Worm (Caenorhabditis elegans) whole organism, L4 larva: Measurements from ENCODE around the gene str-101.
A peak's percentile ranks its signal among the peaks of the same experiment; 100 is the strongest.

Experiments
- D1046.2 ChIP-seq: fragments of 200-800 bp; sonication (Bioruptor generic); IDR thresholded peaks from 2 replicates; pipeline ENCODE4 v1.3.6; 2022; ENCODE audit warnings: missing genetic modification characterization, missing compliant biosample characterization
- aha-1 ChIP-seq: fragments of 150-350 bp; peaks from one replicate; lab custom pipeline; 2014; ENCODE audit warnings: missing biosample characterization, missing genetic modification characterization
- ceh-20 ChIP-seq: fragments of 200-800 bp; sonication (Bioruptor generic); IDR thresholded peaks from 2 replicates; pipeline ENCODE4 v1.3.6; 2022; ENCODE audit warnings: missing genetic modification reagents, missing genetic modification characterization, missing compliant biosample characterization
- ceh-28 ChIP-seq: fragments of 150-350 bp; optimal IDR thresholded peaks from 2 replicates; lab custom pipeline; 2014; ENCODE audit warnings: missing biosample characterization, missing genetic modification reagents, missing genetic modification characterization
- ceh-32 ChIP-seq: sonication (generic microtip); optimal IDR thresholded peaks from 2 replicates; lab custom pipeline; 2016; ENCODE audit warnings: mild to moderate bottlenecking, missing genetic modification characterization, missing compliant biosample characterization; ENCODE audit not compliant: poor library complexity
- ceh-82 ChIP-seq: sonication (generic microtip); optimal IDR thresholded peaks from 2 replicates; lab custom pipeline; 2017; ENCODE audit warnings: missing biosample characterization, missing genetic modification characterization
- daf-16 ChIP-seq, 3 experiments: sonication (generic microtip); optimal IDR thresholded peaks; 2 replicates each; lab custom pipeline; 2016 to 2017; ENCODE audit warnings: missing genetic modification characterization in 3 of 3, missing genetic modification reagents in 3 of 3, mild to moderate bottlenecking in 2 of 3, missing compliant biosample characterization in 2 of 3, missing biosample characterization in 1 of 3, moderate library complexity in 1 of 3
- dmd-6 ChIP-seq: fragments of 200-800 bp; sonication (Bioruptor generic); IDR thresholded peaks from 2 replicates; pipeline ENCODE4 v1.3.6; 2022; ENCODE audit warnings: missing genetic modification reagents, missing genetic modification characterization, missing compliant biosample characterization
- dve-1 ChIP-seq: sonication (generic microtip); optimal IDR thresholded peaks from 2 replicates; lab custom pipeline; 2017; ENCODE audit warnings: antibody characterized with exemption, mild to moderate bottlenecking, missing genetic modification characterization, missing compliant biosample characterization; ENCODE audit not compliant: insufficient read depth
- egl-27 ChIP-seq: sonication (generic microtip); optimal IDR thresholded peaks from 3 replicates; lab custom pipeline; 2017; ENCODE audit warnings: missing biosample characterization, missing genetic modification reagents, missing genetic modification characterization
- fkh-10 ChIP-seq: fragments of 150-350 bp; optimal IDR thresholded peaks from 2 replicates; lab custom pipeline; 2014; ENCODE audit warnings: missing biosample characterization, missing genetic modification reagents, missing genetic modification characterization
- gei-8 ChIP-seq: fragments of 200-800 bp; sonication (Bioruptor generic); optimal IDR thresholded peaks from 2 replicates; lab custom pipeline; 2018; ENCODE audit warnings: mild to moderate bottlenecking, missing genetic modification characterization, missing compliant biosample characterization
- hlh-30 ChIP-seq: sonication (generic microtip); optimal IDR thresholded peaks from 2 replicates; lab custom pipeline; 2017; ENCODE audit warnings: antibody characterized with exemption, mild to moderate bottlenecking, missing genetic modification characterization, missing compliant biosample characterization; ENCODE audit not compliant: insufficient read depth
- hmg-1.1 ChIP-seq: fragments of 200-800 bp; sonication (Bioruptor generic); IDR thresholded peaks from 2 replicates; pipeline ENCODE4 v1.3.6; 2022; ENCODE audit warnings: missing genetic modification reagents, missing genetic modification characterization, missing compliant biosample characterization
- jun-1 ChIP-seq: fragments of 150-350 bp; optimal IDR thresholded peaks from 2 replicates; lab custom pipeline; 2014; ENCODE audit warnings: missing biosample characterization, missing genetic modification reagents, missing genetic modification characterization
- lim-7 ChIP-seq: fragments of 200-800 bp; sonication (Bioruptor generic); IDR thresholded peaks from 2 replicates; pipeline ENCODE4 v1.3.6; 2022; ENCODE audit warnings: missing genetic modification characterization, missing compliant biosample characterization
- lin-1 ChIP-seq: fragments of 200-800 bp; sonication (Bioruptor generic); IDR thresholded peaks from 2 replicates; pipeline ENCODE4 v1.3.6; 2022; ENCODE audit warnings: missing genetic modification reagents, missing genetic modification characterization, missing compliant biosample characterization
- lin-15B ChIP-seq: fragments of 150-350 bp; sonication (generic microtip); optimal IDR thresholded peaks from 3 replicates; lab custom pipeline; 2014; ENCODE audit warnings: missing biosample characterization, missing genetic modification characterization
- lin-29 ChIP-seq: fragments of 200-800 bp; sonication (Bioruptor generic); IDR thresholded peaks from 2 replicates; pipeline ENCODE4 v1.3.6; 2022; ENCODE audit warnings: missing genetic modification reagents, missing genetic modification characterization, missing compliant biosample characterization
- lin-39 ChIP-seq: fragments of 150-350 bp; optimal IDR thresholded peaks from 2 replicates; lab custom pipeline; 2014; ENCODE audit warnings: missing biosample characterization, missing genetic modification reagents, missing genetic modification characterization
- mdl-1 ChIP-seq, 2 experiments: fragments of 150-350 bp in 1 of 2; sonication (generic microtip) in 1 of 2; optimal IDR thresholded peaks; 2 replicates each; lab custom pipeline; 2014 to 2017; ENCODE audit warnings: missing biosample characterization in 2 of 2, missing genetic modification characterization in 2 of 2
- mes-2 ChIP-seq: sonication (generic microtip); optimal IDR thresholded peaks from 2 replicates; lab custom pipeline; 2016; ENCODE audit warnings: missing genotype, mild to moderate bottlenecking, missing genetic modification characterization, missing compliant biosample characterization; ENCODE audit not compliant: poor library complexity, severe bottlenecking
- nhr-111 ChIP-seq: fragments of 200-800 bp; sonication (Bioruptor generic); optimal IDR thresholded peaks from 2 replicates; lab custom pipeline; 2018; ENCODE audit warnings: mild to moderate bottlenecking, missing genetic modification characterization, missing compliant biosample characterization
- nhr-237 ChIP-seq: sonication (generic microtip); optimal IDR thresholded peaks from 2 replicates; lab custom pipeline; 2017; ENCODE audit warnings: missing biosample characterization, missing genetic modification characterization
- nhr-28 ChIP-seq: fragments of 150-350 bp; optimal IDR thresholded peaks from 2 replicates; lab custom pipeline; 2014; ENCODE audit warnings: missing biosample characterization, missing genetic modification characterization
- nhr-41 ChIP-seq: fragments of 200-800 bp; sonication (Bioruptor generic); IDR thresholded peaks from 2 replicates; pipeline ENCODE4 v1.3.6; 2022; ENCODE audit warnings: missing genetic modification reagents, missing genetic modification characterization, missing compliant biosample characterization
- saeg-2 ChIP-seq: fragments of 200-800 bp; sonication (Bioruptor generic); IDR thresholded peaks from 2 replicates; pipeline ENCODE4 v1.3.6; 2022; ENCODE audit warnings: missing genetic modification reagents, missing genetic modification characterization, missing compliant biosample characterization
- sdz-12 ChIP-seq: fragments of 200-800 bp; sonication (Bioruptor generic); optimal IDR thresholded peaks from 2 replicates; lab custom pipeline; 2018; ENCODE audit warnings: mild to moderate bottlenecking, missing genetic modification characterization, missing compliant biosample characterization
- snpc-4 ChIP-seq: fragments of 150-350 bp; optimal IDR thresholded peaks from 2 replicates; lab custom pipeline; 2014; ENCODE audit warnings: missing biosample characterization, missing genetic modification characterization
- tag-97 ChIP-seq: fragments of 200-800 bp; sonication (Bioruptor generic); IDR thresholded peaks from 2 replicates; pipeline ENCODE4 v1.3.6; 2022; ENCODE audit warnings: missing genetic modification characterization, missing compliant biosample characterization
- tra-1 ChIP-seq: fragments of 200-800 bp; sonication (Bioruptor generic); IDR thresholded peaks from 2 replicates; pipeline ENCODE4 v1.3.6; 2022; ENCODE audit warnings: missing genetic modification reagents, missing genetic modification characterization, missing compliant biosample characterization
- unc-130 ChIP-seq: sonication (generic microtip); optimal IDR thresholded peaks from 2 replicates; lab custom pipeline; 2016; ENCODE audit warnings: missing genetic modification reagents, missing genetic modification characterization, missing compliant biosample characterization
- unc-62 ChIP-seq, 3 experiments: fragments of 150-350 bp in 1 of 3; sonication (generic microtip); optimal IDR thresholded peaks in 2 of 3; peaks in 1 of 3; 1 replicate in 1 of 3; 2 replicates in 2 of 3; lab custom pipeline; 2014 to 2017; ENCODE audit warnings: missing biosample characterization in 3 of 3, missing genetic modification characterization in 3 of 3, missing genetic modification reagents in 3 of 3, missing genotype in 1 of 3

Gene str-101

DNA sequence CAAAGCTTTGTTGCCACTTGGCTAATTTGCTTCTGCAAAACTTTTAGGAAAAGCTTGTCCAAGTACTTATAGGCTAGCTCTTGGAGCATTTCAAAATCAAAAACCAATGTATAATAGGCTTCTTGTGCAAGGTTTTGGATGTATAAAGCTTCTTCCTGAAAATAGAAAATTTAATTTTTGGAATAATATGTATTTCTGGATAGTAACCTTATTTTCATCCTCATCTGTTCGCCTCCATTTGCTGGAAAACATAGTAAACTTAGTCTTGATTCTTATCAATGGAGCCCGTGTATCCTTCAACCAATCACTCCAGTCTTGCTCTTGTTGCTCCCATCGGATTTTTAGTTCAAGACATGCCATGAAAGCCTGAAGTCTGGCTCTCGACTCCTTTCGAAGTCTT lies 4.9 kb upstream of the str-101 start, which contains the start of gene Y6E2A.4:
Gene Y6E2A.4, minus strand, starts transcription at position 101 of the 400 bp plus-strand sequence.
- no peak for TF ChIP-seq mes-2 (tag; lab: Kevin White, UChicago)
- no peak for TF ChIP-seq lin-15B
- TF ChIP-seq gei-8 (GFP tag; lab: Kevin White, UChicago), result no peak
- TF ChIP-seq daf-16 (GFP tag; optimal IDR thresholded peaks at IDR 0.05; lab: Kevin White, UChicago), result no peak
- no peak for TF ChIP-seq daf-16 (tag; optimal IDR thresholded peaks at IDR 0.05; lab: Kevin White, UChicago)
- TF ChIP-seq hlh-30 (tag; lab: Kevin White, UChicago), result no peak
- TF ChIP-seq lin-39, result no peak
- no peak for TF ChIP-seq snpc-4 (tag; lab: Kevin White, UChicago)
- TF ChIP-seq nhr-237 (tag; lab: Kevin White, UChicago), result no peak
- no peak for TF ChIP-seq egl-27 (tag; lab: Kevin White, UChicago)
- no peak for TF ChIP-seq lin-1
- TF ChIP-seq lim-7 (GFP tag; lab: Robert Waterston, UW), result no peak
- no peak for TF ChIP-seq ceh-32 (tag; lab: Kevin White, UChicago)
- TF ChIP-seq ceh-28 (tag; lab: Kevin White, UChicago), result no peak

DNA sequence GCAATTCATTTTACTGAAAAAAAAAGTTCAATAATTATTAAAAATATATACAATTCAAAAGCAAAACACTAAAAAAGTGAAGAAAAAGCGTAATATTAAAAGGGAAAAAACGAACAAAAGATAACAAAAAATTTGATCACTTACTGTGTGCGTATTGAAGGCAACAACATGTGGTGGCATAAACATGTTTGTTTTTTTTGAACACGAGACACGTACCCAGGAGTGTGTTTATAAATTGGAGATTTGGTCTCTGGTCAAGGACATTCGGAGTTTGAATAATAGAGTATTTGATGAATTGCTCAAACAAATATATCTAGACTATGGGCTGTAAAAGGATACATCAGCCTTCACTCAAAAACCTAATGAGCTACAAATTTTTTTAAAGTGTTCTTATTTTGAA lies 3.8 kb upstream of the str-101 start:
- peak in 1 of 2 experiments; percentile 11 for TF ChIP-seq mdl-1 (tag; optimal IDR thresholded peaks at IDR 0.05; lab: Kevin White, UChicago)
- peak in 1 of 2 experiments; percentile 54 for TF ChIP-seq unc-62 (GFP tag; optimal IDR thresholded peaks at IDR 0.05 in 1 of 2; lab: Kevin White, UChicago)
- TF ChIP-seq unc-62 (tag; optimal IDR thresholded peaks at IDR 0.05; lab: Kevin White, UChicago), result no peak
- peak; percentile 27 for TF ChIP-seq dve-1 (tag; lab: Kevin White, UChicago)
- no peak for TF ChIP-seq saeg-2 (GFP tag; lab: Robert Waterston, UW)
- TF ChIP-seq sdz-12 (GFP tag; lab: Kevin White, UChicago), result no peak
- TF ChIP-seq D1046.2 (GFP tag; lab: Robert Waterston, UW), result no peak
- TF ChIP-seq daf-16 (GFP tag; optimal IDR thresholded peaks at IDR 0.05; lab: Kevin White, UChicago), result peak in 1 of 2 experiments; percentile 83
- TF ChIP-seq daf-16 (tag; optimal IDR thresholded peaks at IDR 0.05; lab: Kevin White, UChicago), result peak; percentile 94
- TF ChIP-seq lin-29, result no peak

DNA sequence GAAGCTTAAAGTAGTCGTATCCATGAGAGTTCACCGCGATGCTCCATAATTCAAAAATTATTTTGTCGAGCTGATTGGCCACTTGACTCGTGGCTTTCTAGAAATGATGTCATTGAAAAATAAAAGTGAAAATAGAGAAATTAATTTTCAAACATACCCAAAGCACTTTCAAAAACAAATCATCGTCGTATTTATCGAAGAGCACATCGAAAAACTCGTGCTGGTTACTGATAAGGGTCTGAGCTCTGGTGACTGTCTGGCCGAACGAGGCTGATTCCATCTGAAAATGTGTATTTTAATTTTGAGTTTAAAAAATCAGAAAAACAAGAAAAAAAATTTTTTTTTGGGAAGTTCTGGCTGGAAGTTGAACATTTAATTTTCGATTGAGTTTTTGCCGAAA lies 587 bp upstream of the str-101 start:
- TF ChIP-seq tra-1 (GFP tag; lab: Robert Waterston, UW) (no peak), ceh-82 (tag; lab: Kevin White, UChicago) (no peak), daf-16 (GFP tag; optimal IDR thresholded peaks at IDR 0.05; lab: Kevin White, UChicago) (no peak), daf-16 (tag; optimal IDR thresholded peaks at IDR 0.05; lab: Kevin White, UChicago) (peak; percentile 84), tag-97 (no peak), nhr-41 (GFP tag; lab: Robert Waterston, UW) (no peak), hlh-30 (tag; lab: Kevin White, UChicago) (peak; percentile 39), snpc-4 (tag; lab: Kevin White, UChicago) (no peak), dve-1 (tag; lab: Kevin White, UChicago) (peak; percentile 66)

DNA sequence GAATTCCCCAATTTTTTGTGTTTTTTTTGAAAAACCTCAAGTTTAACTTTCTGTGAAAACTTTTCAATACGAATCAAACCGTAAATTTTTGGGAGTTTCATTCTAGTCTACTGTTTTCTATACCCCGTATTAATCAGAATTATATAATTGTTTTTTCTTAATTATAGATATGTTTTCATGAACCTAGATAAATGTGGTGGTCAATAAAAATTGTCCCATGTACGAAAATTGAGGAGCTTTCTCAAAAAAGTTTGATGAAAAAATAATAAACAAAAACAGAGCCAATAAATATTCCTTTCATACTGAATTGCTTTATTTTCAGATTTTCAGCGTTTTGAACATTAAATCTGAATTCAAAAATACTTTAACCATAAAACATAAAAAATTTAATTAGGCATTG lies 1.4 kb downstream of the str-101 start, which contains the start of gene Y6E2A.1:
Gene Y6E2A.1, minus strand, starts transcription at position 101 of the 400 bp plus-strand sequence.
- TF ChIP-seq hlh-30 (tag; lab: Kevin White, UChicago), result no peak

DNA sequence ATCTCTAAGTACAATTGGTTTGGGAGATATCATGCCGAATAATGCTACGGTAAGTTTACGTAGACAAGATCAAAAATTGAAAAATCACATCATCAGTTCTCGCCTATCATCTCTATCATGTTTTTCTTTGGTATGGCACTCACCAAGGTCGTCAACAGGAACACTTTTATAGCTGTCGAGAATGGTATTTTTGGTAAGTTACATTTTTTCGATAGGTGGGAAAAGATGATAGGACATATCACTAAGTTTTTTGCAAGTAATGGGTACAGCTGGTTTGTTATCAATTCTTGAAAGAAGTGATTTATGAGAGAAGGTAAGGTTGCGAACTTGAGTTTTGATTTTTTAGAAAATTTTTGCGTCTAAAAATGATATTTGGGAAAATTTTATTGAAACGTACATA lies 3.8 kb downstream of the str-101 start:
- TF ChIP-seq unc-62 (GFP tag; optimal IDR thresholded peaks at IDR 0.05 in 1 of 2; lab: Kevin White, UChicago) (peak in 1 of 2 experiments; percentile 81), unc-62 (tag; optimal IDR thresholded peaks at IDR 0.05; lab: Kevin White, UChicago) (no peak), nhr-28 (peak; percentile 55), ceh-20 (0 out of 2 replicates have a peak, but pooled peaks have one; percentile 20), nhr-111 (GFP tag; lab: Kevin White, UChicago) (no peak), tra-1 (GFP tag; lab: Robert Waterston, UW) (0 out of 2 replicates have a peak, but pooled peaks have one; percentile 31)

DNA sequence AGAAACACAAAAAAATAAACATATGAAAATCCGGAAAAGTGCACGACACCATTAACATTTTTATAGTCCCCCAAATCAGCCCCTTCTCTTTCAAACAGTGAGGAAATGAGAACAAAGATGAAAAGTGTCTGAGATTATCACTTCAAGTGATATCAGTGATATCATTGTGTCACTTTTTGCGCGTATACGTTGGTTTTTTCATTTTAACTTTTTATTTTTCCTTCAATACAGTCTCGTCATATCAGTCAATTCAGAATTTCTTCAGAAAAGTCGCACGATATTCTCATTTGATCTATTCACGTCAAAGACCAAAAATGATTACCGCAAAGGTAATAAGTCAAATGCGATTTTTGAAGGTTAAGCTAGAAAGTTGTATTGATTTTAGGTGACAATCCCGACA lies 7.1 kb downstream of the str-101 start, which contains the start of gene twk-34:
Gene twk-34, plus strand, starts transcription at position 216 of the 400 bp plus-strand sequence.
- TF ChIP-seq aha-1 (tag; lab: Kevin White, UChicago) (no peak), hmg-1.1 (GFP tag; lab: Robert Waterston, UW) (no peak), dmd-6 (GFP tag; lab: Robert Waterston, UW) (peak; percentile 21; the same call in 1 of the 2 replicates), fkh-10 (GFP tag; lab: Kevin White, UChicago) (no peak), jun-1 (tag; lab: Kevin White, UChicago) (no peak), unc-130 (GFP tag; lab: Kevin White, UChicago) (no peak), lim-7 (GFP tag; lab: Robert Waterston, UW) (no peak), nhr-28 (peak; percentile 7), ceh-82 (tag; lab: Kevin White, UChicago) (no peak)
- TF ChIP-seq, all 104 proteins: peak for 2
